Fruit fly (Drosophila melanogaster) whole organism, embryonic: ENCODE measurements around the gene apolpp.

Experiments used
- CG13296 ChIP-seq: fragments of 200-800 bp; sonication (Bioruptor generic); optimal IDR thresholded peaks from 3 replicates; lab custom pipeline; 2018; ENCODE audit warnings: missing biosample characterization, mild to moderate bottlenecking, missing genetic modification characterization
- CG13424 ChIP-seq: fragments of 200-800 bp; sonication (Bioruptor generic); optimal IDR thresholded peaks from 2 replicates; lab custom pipeline; 2019; ENCODE audit warnings: missing biosample characterization, mild to moderate bottlenecking, missing genetic modification characterization, moderate library complexity
- CG13775 ChIP-seq: fragments of 200-800 bp; sonication (Bioruptor generic); optimal IDR thresholded peaks from 3 replicates; lab custom pipeline; 2017; ENCODE audit warnings: missing biosample characterization, mild to moderate bottlenecking, missing genetic modification characterization
- CG15514 ChIP-seq: fragments of 200-800 bp; sonication (Bioruptor generic); optimal IDR thresholded peaks from 3 replicates; lab custom pipeline; 2017; ENCODE audit warnings: missing biosample characterization, missing genetic modification characterization, mild to moderate bottlenecking, moderate library complexity, missing genetic modification reagents
- CG30403 ChIP-seq: fragments of 200-800 bp; sonication (Bioruptor generic); optimal IDR thresholded peaks from 3 replicates; lab custom pipeline; 2016; ENCODE audit warnings: missing biosample characterization, missing genetic modification characterization
- CG31388 ChIP-seq: fragments of 200-800 bp; sonication (Bioruptor generic); optimal IDR thresholded peaks from 2 replicates; lab custom pipeline; 2016; ENCODE audit warnings: missing biosample characterization, missing genetic modification characterization
- CG32767 ChIP-seq: fragments of 200-800 bp; sonication (Bioruptor generic); IDR thresholded peaks from 2 replicates; pipeline ENCODE4 v1.3.6; 2022; ENCODE audit warnings: missing biosample characterization, missing genetic modification characterization
- CG3281 ChIP-seq: fragments of 200-800 bp; sonication (Bioruptor generic); optimal IDR thresholded peaks from 3 replicates; lab custom pipeline; 2017; ENCODE audit warnings: missing biosample characterization, mild to moderate bottlenecking, missing genetic modification characterization
- CG4424 ChIP-seq: fragments of 200-800 bp; sonication (Bioruptor generic); optimal IDR thresholded peaks from 3 replicates; lab custom pipeline; 2016; ENCODE audit warnings: missing biosample characterization, missing genetic modification characterization
- CG6175 ChIP-seq: fragments of 200-800 bp; sonication (Bioruptor generic); IDR thresholded peaks from 3 replicates; pipeline ENCODE4 v1.3.6; 2022; ENCODE audit warnings: missing biosample characterization, missing genetic modification characterization
- CG6272 ChIP-seq: fragments of 200-800 bp; sonication (Bioruptor generic); IDR thresholded peaks from 2 replicates; pipeline ENCODE4 v1.3.6; 2022; ENCODE audit warnings: missing biosample characterization, missing genetic modification characterization
- CG6683 ChIP-seq: fragments of 200-800 bp; sonication (Bioruptor generic); optimal IDR thresholded peaks from 2 replicates; lab custom pipeline; 2017; ENCODE audit warnings: missing biosample characterization, mild to moderate bottlenecking, missing genetic modification characterization, missing genetic modification reagents
- CG6689 ChIP-seq: fragments of 200-800 bp; sonication (Bioruptor generic); IDR thresholded peaks from 2 replicates; pipeline ENCODE4 v1.3.6; 2022; ENCODE audit warnings: missing biosample characterization, missing genetic modification characterization
- CG6791 ChIP-seq: fragments of 200-800 bp; sonication (Bioruptor generic); IDR thresholded peaks from 3 replicates; pipeline ENCODE4 v1.3.6; 2022; ENCODE audit warnings: missing biosample characterization, missing genetic modification characterization; ENCODE audit not compliant: partially characterized antibody
- CG8089 ChIP-seq: fragments of 200-800 bp; sonication (Bioruptor generic); optimal IDR thresholded peaks from 3 replicates; lab custom pipeline; 2016; ENCODE audit warnings: missing biosample characterization, missing genetic modification characterization
- D19A ChIP-seq: fragments of 200-800 bp; optimal IDR thresholded peaks from 3 replicates; lab custom pipeline; 2019; ENCODE audit warnings: missing biosample characterization, mild to moderate bottlenecking, missing genetic modification characterization, moderate library complexity
- Dip3 ChIP-seq: fragments of 200-800 bp; sonication (Bioruptor generic); optimal IDR thresholded peaks from 3 replicates; lab custom pipeline; 2016; ENCODE audit warnings: missing biosample characterization, missing genetic modification characterization
- E2f2 ChIP-seq: fragments of 200-800 bp; sonication (Bioruptor generic); IDR thresholded peaks from 2 replicates; pipeline ENCODE4 v1.3.6; 2022; ENCODE audit warnings: missing biosample characterization, missing genetic modification characterization
- Eip74EF ChIP-seq, 2 experiments: fragments of 200-800 bp in 1 of 2; fragments of >200 bp in 1 of 2; sonication (Bioruptor generic) in 1 of 2; optimal IDR thresholded peaks; 2 replicates each; lab custom pipeline; 2017 to 2019; ENCODE audit warnings: missing biosample characterization in 2 of 2, missing genetic modification characterization in 2 of 2, mild to moderate bottlenecking in 1 of 2, moderate library complexity in 1 of 2
- Fer1 ChIP-seq: fragments of 200-800 bp; sonication (Bioruptor generic); optimal IDR thresholded peaks from 2 replicates; lab custom pipeline; 2017; ENCODE audit warnings: missing biosample characterization, mild to moderate bottlenecking, missing genetic modification characterization
- Hand ChIP-seq: fragments of 200-800 bp; sonication (Bioruptor generic); optimal IDR thresholded peaks from 2 replicates; lab custom pipeline; 2017; ENCODE audit warnings: mild to moderate bottlenecking, missing biosample characterization, missing genetic modification reagents, missing genetic modification characterization
- Hr3 ChIP-seq: fragments of 200-800 bp; sonication (Bioruptor generic); optimal IDR thresholded peaks from 3 replicates; lab custom pipeline; 2016; ENCODE audit warnings: missing biosample characterization, missing genetic modification characterization
- Kr ChIP-seq: fragments of 200-800 bp; sonication (Bioruptor generic); optimal IDR thresholded peaks from 2 replicates; lab custom pipeline; 2017; ENCODE audit warnings: missing biosample characterization, mild to moderate bottlenecking, missing genetic modification characterization
- Lhr ChIP-seq: fragments of 200-800 bp; sonication (Bioruptor generic); optimal IDR thresholded peaks from 3 replicates; lab custom pipeline; 2017; ENCODE audit warnings: mild to moderate bottlenecking, missing biosample characterization, missing genetic modification reagents, missing genetic modification characterization
- Lpt ChIP-seq: fragments of >200 bp; optimal IDR thresholded peaks from 2 replicates; lab custom pipeline; 2018; ENCODE audit warnings: missing biosample characterization, missing genetic modification characterization
- Mes4 ChIP-seq: fragments of 200-800 bp; sonication (Bioruptor generic); optimal IDR thresholded peaks from 2 replicates; lab custom pipeline; 2016; ENCODE audit warnings: missing biosample characterization, missing genetic modification characterization
- Oaz ChIP-seq: fragments of 200-800 bp; sonication (Bioruptor generic); IDR thresholded peaks from 2 replicates; pipeline ENCODE4 v1.3.6; 2022; ENCODE audit warnings: missing biosample characterization, missing genetic modification characterization
- Sox100B ChIP-seq: fragments of 200-800 bp; sonication (Bioruptor generic); optimal IDR thresholded peaks from 3 replicates; lab custom pipeline; 2018; ENCODE audit warnings: missing biosample characterization, mild to moderate bottlenecking, missing genetic modification characterization
- Ssrp ChIP-seq: fragments of 200-800 bp; sonication (Bioruptor generic); optimal IDR thresholded peaks from 2 replicates; lab custom pipeline; 2018; ENCODE audit warnings: missing biosample characterization, mild to moderate bottlenecking, missing genetic modification characterization, moderate library complexity
- TFAM ChIP-seq: fragments of 200-800 bp; sonication (Bioruptor generic); optimal IDR thresholded peaks from 2 replicates; lab custom pipeline; 2017; ENCODE audit warnings: missing biosample characterization, missing genetic modification characterization, inconsistent platforms
- ato ChIP-seq: fragments of 200-800 bp; sonication (Bioruptor generic); IDR thresholded peaks from 2 replicates; pipeline ENCODE4 v1.3.6; 2022; ENCODE audit warnings: missing biosample characterization, missing genetic modification characterization; ENCODE audit not compliant: partially characterized antibody
- chif ChIP-seq, 2 experiments: fragments of 200-800 bp; sonication (Bioruptor generic); optimal IDR thresholded peaks; 3 replicates each; lab custom pipeline; 2016; ENCODE audit warnings: missing biosample characterization in 2 of 2, missing genetic modification characterization in 2 of 2
- en ChIP-seq: fragments of 200-800 bp; sonication (Bioruptor generic); optimal IDR thresholded peaks from 2 replicates; lab custom pipeline; 2016; ENCODE audit warnings: missing biosample characterization, missing genetic modification characterization
- fd64A ChIP-seq: fragments of 200-800 bp; sonication (Bioruptor generic); optimal IDR thresholded peaks from 3 replicates; lab custom pipeline; 2018; ENCODE audit warnings: missing biosample characterization, mild to moderate bottlenecking, missing genetic modification characterization
- hbn ChIP-seq: fragments of 200-800 bp; sonication (Bioruptor generic); IDR thresholded peaks from 2 replicates; pipeline ENCODE4 v1.3.6; 2022; ENCODE audit warnings: missing biosample characterization, missing genetic modification characterization; ENCODE audit not compliant: partially characterized antibody
- insv ChIP-seq, 2 experiments: fragments of 200-800 bp; sonication (Bioruptor generic); optimal IDR thresholded peaks; 3 replicates each; lab custom pipeline; 2016 to 2018; ENCODE audit warnings: missing biosample characterization in 2 of 2, missing genetic modification characterization in 2 of 2
- kay ChIP-seq: fragments of 200-800 bp; sonication (Bioruptor generic); optimal IDR thresholded peaks from 2 replicates; lab custom pipeline; 2016; ENCODE audit warnings: missing biosample characterization, missing genetic modification characterization
- nom ChIP-seq: fragments of 200-800 bp; sonication (Bioruptor generic); optimal IDR thresholded peaks from 2 replicates; lab custom pipeline; 2017; ENCODE audit warnings: missing biosample characterization, missing genetic modification characterization, mild to moderate bottlenecking, moderate library complexity, missing genetic modification reagents
- pan ChIP-seq, 4 experiments: fragments of >200 bp in 3 of 4; fragments of 200-800 bp in 1 of 4; sonication (Bioruptor generic) in 1 of 4; optimal IDR thresholded peaks in 3 of 4; IDR thresholded peaks in 1 of 4; 2 replicates each; pipeline versions ENCODE4 v1.3.6 to Lab custom; 2017 to 2022; ENCODE audit warnings: missing biosample characterization in 2 of 4, missing genetic modification characterization in 2 of 4, mixed read lengths in 1 of 4
- pzg ChIP-seq: fragments of 200-800 bp; sonication (Bioruptor generic); optimal IDR thresholded peaks from 3 replicates; lab custom pipeline; 2018; ENCODE audit warnings: missing biosample characterization, mild to moderate bottlenecking, missing genetic modification characterization, moderate library complexity
- sc ChIP-seq, 3 experiments: fragments of >200 bp in 2 of 3; fragments of 200-800 bp in 1 of 3; sonication (Bioruptor generic) in 1 of 3; optimal IDR thresholded peaks; 2 replicates in 2 of 3; 3 replicates in 1 of 3; lab custom pipeline; 2017; ENCODE audit warnings: mild to moderate bottlenecking in 1 of 3, missing biosample characterization in 1 of 3, missing genetic modification characterization in 1 of 3, missing genetic modification reagents in 1 of 3
- sna ChIP-seq: fragments of 200-800 bp; sonication (Bioruptor generic); IDR thresholded peaks from 2 replicates; pipeline ENCODE4 v1.3.6; 2022; ENCODE audit warnings: missing biosample characterization, missing genetic modification characterization; ENCODE audit not compliant: partially characterized antibody
- sob ChIP-seq: fragments of 200-800 bp; sonication (Bioruptor generic); IDR thresholded peaks from 2 replicates; pipeline ENCODE4 v1.3.6; 2022; ENCODE audit warnings: missing biosample characterization, missing genetic modification characterization
- stc ChIP-seq: fragments of 200-800 bp; sonication (Bioruptor generic); IDR thresholded peaks from 2 replicates; pipeline ENCODE4 v1.3.6; 2022; ENCODE audit warnings: missing biosample characterization, missing genetic modification characterization
- tap ChIP-seq: fragments of 200-800 bp; optimal IDR thresholded peaks from 3 replicates; lab custom pipeline; 2019; ENCODE audit warnings: missing biosample characterization, mild to moderate bottlenecking, missing genetic modification characterization, moderate library complexity
- unc-4 ChIP-seq: fragments of 200-800 bp; sonication (Bioruptor generic); IDR thresholded peaks from 2 replicates; pipeline ENCODE4 v1.3.6; 2022; ENCODE audit warnings: missing biosample characterization, missing genetic modification characterization; ENCODE audit not compliant: partially characterized antibody

apolpp gene

DNA sequence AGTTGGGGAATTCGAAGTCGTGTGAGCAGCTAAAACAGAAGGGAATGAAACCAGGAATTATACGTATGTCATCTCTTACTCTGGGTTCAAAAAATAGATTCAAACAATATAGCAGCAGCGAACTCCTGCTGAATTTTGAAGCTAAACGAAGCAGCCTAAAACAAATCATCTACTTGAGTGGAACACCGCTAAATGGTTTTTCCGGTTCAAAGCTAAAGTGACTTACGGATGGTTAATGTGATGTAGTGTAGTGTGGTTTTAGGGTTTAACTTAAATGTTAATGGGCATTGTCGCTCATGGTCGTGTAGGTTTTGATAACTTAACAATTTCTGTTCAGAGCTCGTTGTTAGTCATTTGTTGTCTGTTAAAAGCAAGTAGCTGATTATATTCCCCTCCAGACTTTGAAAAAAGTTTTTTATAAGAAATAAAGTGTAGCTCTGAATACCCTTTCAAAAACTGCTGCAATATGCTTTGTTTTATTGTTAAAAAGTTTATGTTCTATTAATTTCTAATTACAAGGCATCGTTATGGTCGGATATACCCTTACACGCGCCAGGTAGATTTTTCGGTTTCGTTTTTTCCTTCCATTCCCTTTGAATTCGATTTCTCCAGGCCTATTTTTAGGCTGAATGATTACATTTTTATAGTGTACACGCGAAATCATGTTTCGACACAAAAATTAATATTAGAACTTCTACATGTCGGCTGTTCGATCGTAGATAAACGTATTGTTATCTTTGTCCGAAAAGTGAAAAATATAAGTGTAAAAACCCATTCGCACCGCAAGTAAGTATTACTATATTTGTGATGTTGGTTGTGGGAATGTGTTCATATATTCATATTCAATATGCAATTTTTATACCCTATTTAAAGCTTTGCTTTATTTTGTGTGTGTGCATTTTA is 52.3 kb downstream of the apolpp start (continued):
- TF ChIP-seq en (GFP tag; lab: Kevin White, UChicago) (peak; percentile 91), Hr3 (peak; percentile 93), Eip74EF (GFP tag; optimal IDR thresholded peaks at IDR 0.05; lab: Kevin White, UChicago) (peak in 1 of 2 experiments; percentile 90), CG4424 (GFP tag; lab: Kevin White, UChicago) (peak; percentile 93), Lpt (no peak), CG6272 (GFP tag; lab: Robert Waterston, UW) (no peak), tap (peak; percentile 89), Mes4 (GFP tag; lab: Kevin White, UChicago) (peak; percentile 88), CG3281 (GFP tag; lab: Kevin White, UChicago) (peak; percentile 85), pan (optimal IDR thresholded peaks at IDR 0.05; lab: Kevin White, UChicago) (peak in 1 of 2 experiments; percentile 45), pan (GFP tag; optimal IDR thresholded peaks at IDR 0.05 in 1 of 2, IDR thresholded peaks at IDR 0.05 in 1 of 2) (no peak), Kr (GFP tag; lab: Kevin White, UChicago) (no peak), kay (peak; percentile 95), hbn (GFP tag; lab: Robert Waterston, UW) (no peak), CG6175 (GFP tag; lab: Robert Waterston, UW) (no peak; the same call in 2 of the 3 replicates), unc-4 (no peak), Ssrp (tag; lab: Kevin White, UChicago) (peak; percentile 94), stc (GFP tag; lab: Robert Waterston, UW) (peak; percentile 96; the same call in 1 of the 2 replicates), Hand (GFP tag; lab: Kevin White, UChicago) (peak; percentile 40), sna (GFP tag; lab: Robert Waterston, UW) (no peak), CG6683 (peak; percentile 79), TFAM (GFP tag; lab: Kevin White, UChicago) (peak; percentile 86), sc (optimal IDR thresholded peaks at IDR 0.05; lab: Kevin White, UChicago) (no peak), sc (GFP tag; optimal IDR thresholded peaks at IDR 0.05; lab: Kevin White, UChicago) (peak; percentile 82), CG6689 (GFP tag; lab: Robert Waterston, UW) (no peak; the same call in 1 of the 2 replicates), Lhr (peak; percentile 74), pzg (no peak), sob (GFP tag; lab: Robert Waterston, UW) (peak; percentile 93; the same call in 1 of the 2 replicates), Fer1 (GFP tag; lab: Kevin White, UChicago) (peak; percentile 91), CG15514 (no peak), nom (GFP tag; lab: Kevin White, UChicago) (peak; percentile 55), fd64A (GFP tag; lab: Kevin White, UChicago) (no peak), D19A (tag; lab: Kevin White, UChicago) (peak; percentile 98), CG13424 (peak; percentile 92), E2f2 (peak; percentile 80), ato (GFP tag; lab: Robert Waterston, UW) (no peak), Oaz (GFP tag; lab: Robert Waterston, UW) (no peak), CG13296 (peak; percentile 77), CG13775 (GFP tag; lab: Kevin White, UChicago) (peak; percentile 92), CG31388 (peak; percentile 74), Sox100B (GFP tag; lab: Kevin White, UChicago) (peak; percentile 85), CG32767 (no peak; the same call in 1 of the 2 replicates), CG8089 (GFP tag; lab: Kevin White, UChicago) (peak; percentile 89), chif (GFP tag; optimal IDR thresholded peaks at IDR 0.05; lab: Kevin White, UChicago) (peak; percentile 94 to 96), Dip3 (peak; percentile 89), CG6791 (no peak), insv (GFP tag; optimal IDR thresholded peaks at IDR 0.05; lab: Kevin White, UChicago) (peak in 1 of 2 experiments; percentile 73), CG30403 (peak; percentile 94)
